Fruit fly (Drosophila melanogaster) whole organism: ENCODE measurements around the gene CG1523.

Experiments
- EcR ChIP-seq, 2 experiments: fragments of >200 bp; optimal IDR thresholded peaks; 2 replicates each; lab custom pipeline; 2017; ENCODE audit warnings: missing biosample characterization in 2 of 2, missing genetic modification characterization in 2 of 2, missing genetic modification reagents in 2 of 2
- pan ChIP-seq: fragments of >200 bp; optimal IDR thresholded peaks from 2 replicates; lab custom pipeline; 2017
- psq ChIP-seq: fragments of >200 bp; optimal IDR thresholded peaks from 2 replicates; lab custom pipeline; 2017

DNA sequence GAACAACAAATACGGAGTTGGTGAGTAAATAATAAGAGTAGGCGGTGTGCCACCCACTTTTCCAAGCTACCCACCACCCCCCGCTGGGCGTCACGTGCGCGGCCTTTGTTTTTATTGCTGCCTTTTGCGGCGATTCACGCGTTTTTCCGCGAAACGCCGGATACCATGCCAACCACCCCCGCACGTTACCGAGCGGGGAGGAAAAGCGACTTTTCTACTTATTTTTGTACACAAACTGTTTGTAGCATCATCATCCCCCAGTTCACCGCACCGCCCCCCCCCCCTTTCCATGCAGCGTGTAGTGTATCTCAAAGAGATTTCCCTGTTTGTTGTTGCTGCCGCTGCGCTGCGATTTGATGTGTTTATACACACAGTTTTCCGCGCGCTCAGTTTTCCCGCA is 26.5 kb upstream of the CG1523 start:
- TF ChIP-seq psq (lab: Kevin White, UChicago), result no peak
- TF ChIP-seq pan, result no peak
- no peak for TF ChIP-seq EcR (GFP tag; optimal IDR thresholded peaks at IDR 0.05; lab: Kevin White, UChicago)
